Fruit fly (Drosophila melanogaster): ENCODE measurements around the gene phol.

DNA sequence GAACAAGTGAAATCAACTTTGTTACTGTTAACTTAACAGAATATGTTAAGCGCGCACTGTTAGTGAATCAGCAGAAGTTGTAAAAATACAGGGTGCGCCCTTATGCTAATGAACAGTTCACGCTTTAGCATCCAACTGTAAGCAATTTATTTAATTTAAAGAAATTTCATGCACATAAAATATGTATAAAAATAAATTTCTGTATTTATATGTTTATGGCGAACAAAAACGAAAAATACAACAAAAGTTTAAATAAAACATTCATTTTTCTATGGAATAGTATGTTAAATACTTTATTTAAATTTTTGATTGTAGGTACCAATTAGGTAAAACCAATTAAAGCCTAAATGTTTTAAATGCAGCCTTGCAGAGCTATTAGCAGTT is 31.6 kb downstream of the phol start:
- TF ChIP-seq CG17806 (tag; optimal IDR thresholded peaks at IDR 0.05) (peak; percentile 58), CG8159 (tag; optimal IDR thresholded peaks at IDR 0.05) (peak; percentile 9), Pif1B (GFP tag; optimal IDR thresholded peaks at IDR 0.05) (no peak), rn (GFP tag; IDR thresholded peaks at IDR 0.05) (no peak)

All from whole organism, pupa.